Worm (Caenorhabditis elegans): Measurements from ENCODE around the gene F13E9.9.
A peak's percentile ranks its signal among the peaks of the same experiment; 100 is the strongest.

The F13E9.9 gene

DNA sequence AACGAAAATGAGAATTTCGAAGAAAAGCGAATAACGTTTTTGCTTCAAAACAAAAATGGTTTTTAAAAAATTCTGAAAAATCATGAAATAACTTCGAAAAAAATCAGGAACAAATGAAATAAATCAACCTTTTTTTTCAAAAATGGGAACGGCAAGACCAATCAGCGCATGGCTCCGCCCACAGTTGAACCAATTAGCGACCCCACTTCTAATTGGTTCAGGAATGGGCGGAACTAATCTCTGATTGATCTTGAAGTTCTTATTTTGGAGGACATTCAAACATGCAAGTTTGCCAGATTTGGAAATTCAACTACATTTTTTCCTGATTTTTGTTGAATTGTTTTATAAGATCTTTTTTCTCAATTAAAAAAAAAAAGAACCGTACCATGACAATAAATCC lies 43.0 kb downstream of the F13E9.9 start:
- peak; percentile 54; the same call in 1 of the 2 replicates for TF ChIP-seq nfyb-1 (GFP tag; IDR thresholded peaks at IDR 0.05)
- TF ChIP-seq snpc-1.1 (tag; optimal IDR thresholded peaks at IDR 0.05; ENCODE audit: insufficient read depth) = no peak
- no peak for TF ChIP-seq tlf-1 (GFP tag; optimal IDR thresholded peaks at IDR 0.05)

ce11 chrIV:10855049-10855448 lies 43.9 kb downstream of the F13E9.9 start, which contains the start of gene T11G6.3:
T11G6.3 (minus strand) TSS chrIV:10855237.
- TF ChIP-seq ama-1 (optimal IDR thresholded peaks at IDR 0.05) = no peak
- TF ChIP-seq ama-1 (GFP tag; optimal IDR thresholded peaks at IDR 0.05) = no peak
- no peak for TF ChIP-seq attf-5 (GFP tag; optimal IDR thresholded peaks at IDR 0.05)
- TF ChIP-seq attf-3 (GFP tag; conservative IDR thresholded peaks at IDR 0.05) = no peak
- TF ChIP-seq nhr-179 (tag; optimal IDR thresholded peaks at IDR 0.05) = no peak
- TF ChIP-seq somi-1 (GFP tag; optimal IDR thresholded peaks at IDR 0.05) = no peak
- TF ChIP-seq attf-6 (GFP tag; IDR thresholded peaks at IDR 0.05) = no peak
- TF ChIP-seq ccch-3 (GFP tag; optimal IDR thresholded peaks at IDR 0.05) = no peak
- TF ChIP-seq ztf-28 (GFP tag; IDR thresholded peaks at IDR 0.05) = no peak
- no peak for TF ChIP-seq mcd-1 (GFP tag; IDR thresholded peaks at IDR 0.05)
- TF ChIP-seq dpl-1 (GFP tag; optimal IDR thresholded peaks at IDR 0.05) = no peak
- no peak for TF ChIP-seq tbp1 (GFP tag; optimal IDR thresholded peaks at IDR 0.05)
- no peak for TF ChIP-seq atf-7 (tag; optimal IDR thresholded peaks at IDR 0.05)
- no peak for TF ChIP-seq lsl-1 (GFP tag; optimal IDR thresholded peaks at IDR 0.05)
- TF ChIP-seq B0261.1 (tag; optimal IDR thresholded peaks at IDR 0.05) = no peak
- TF ChIP-seq nfya-2 (GFP tag; IDR thresholded peaks at IDR 0.05) = no peak
- no peak for TF ChIP-seq Y79H2A.3 (GFP tag; conservative IDR thresholded peaks at IDR 0.05)
- no peak for TF ChIP-seq F57A8.1 (GFP tag; optimal IDR thresholded peaks at IDR 0.05)

- TF ChIP-seq hrde-1 (tag; optimal IDR thresholded peaks at IDR 0.05; ENCODE audit: borderline replicate concordance) (no peak), nfyb-1 (GFP tag; IDR thresholded peaks at IDR 0.05) (no peak), bed-1 (GFP tag; IDR thresholded peaks at IDR 0.05) (no peak), xnd-1 (tag; optimal IDR thresholded peaks at IDR 0.05) (no peak), nfya-2 (GFP tag; IDR thresholded peaks at IDR 0.05) (no peak), snpc-1.3 (tag; optimal IDR thresholded peaks at IDR 0.05; ENCODE audit: insufficient read depth) (no peak), mes-4 (tag; optimal IDR thresholded peaks at IDR 0.05) (no peak), lag-1 (GFP tag; IDR thresholded peaks at IDR 0.05) (no peak)
Measured at ce11 chrIV:10854042-10854441, 44.9 kb downstream of the F13E9.9 start.

- TF ChIP-seq egl-18 (GFP tag; IDR thresholded peaks at IDR 0.05) (no peak), ztf-22 (GFP tag; optimal IDR thresholded peaks at IDR 0.05) (no peak), hmg-1.2 (GFP tag; IDR thresholded peaks at IDR 0.05) (peak; percentile 25; the same call in 1 of the 2 replicates)
Measured at ce11 chrIV:10852403-10852802, 46.6 kb downstream of the F13E9.9 start.

- TF ChIP-seq mxl-1 (tag; optimal IDR thresholded peaks at IDR 0.05) = no peak
- no peak for TF ChIP-seq K11D2.4 (GFP tag; IDR thresholded peaks at IDR 0.05)
- no peak for TF ChIP-seq ztf-28 (GFP tag; IDR thresholded peaks at IDR 0.05)
- TF ChIP-seq D2030.7 (GFP tag; IDR thresholded peaks at IDR 0.05) = no peak
- no peak for TF ChIP-seq nhr-80 (tag; optimal IDR thresholded peaks at IDR 0.05)
- no peak for TF ChIP-seq F23B12.7 (tag; optimal IDR thresholded peaks at IDR 0.05; ENCODE audit: insufficient read depth)
- TF ChIP-seq attf-3 (GFP tag; conservative IDR thresholded peaks at IDR 0.05) = no peak
- no peak for TF ChIP-seq nhr-27 (tag; optimal IDR thresholded peaks at IDR 0.05)
- no peak for TF ChIP-seq Y53G8AR.9 (GFP tag; conservative IDR thresholded peaks at IDR 0.05)
- TF ChIP-seq F33H1.4 (GFP tag; IDR thresholded peaks at IDR 0.05) = no peak
- TF ChIP-seq die-1 (tag; optimal IDR thresholded peaks at IDR 0.05) = no peak
- TF ChIP-seq rcor-1 (GFP tag; IDR thresholded peaks at IDR 0.05) = no peak
- no peak for TF ChIP-seq ceh-27 (GFP tag; optimal IDR thresholded peaks at IDR 0.05)
- TF ChIP-seq ceh-91 (GFP tag; IDR thresholded peaks at IDR 0.05) = no peak
- TF ChIP-seq bed-2 (GFP tag; IDR thresholded peaks at IDR 0.05) = no peak
- no peak for TF ChIP-seq Y53F4B.3 (GFP tag; IDR thresholded peaks at IDR 0.05)
- TF ChIP-seq hrde-1 (tag; optimal IDR thresholded peaks at IDR 0.05; ENCODE audit: borderline replicate concordance) = no peak
Measured at ce11 chrIV:10851833-10852232, 47.2 kb downstream of the F13E9.9 start, which contains the start of gene T11G6.4. T11G6.4 (minus strand) TSS chrIV:10851933.
